Worm (Caenorhabditis elegans): ENCODE measurements around the gene C05E11.7.

C05E11.7 gene

ce11 chrX:4626891-4627290 lies 41.4 kb upstream of the C05E11.7 start:
- TF ChIP-seq B0336.3 (GFP tag; IDR thresholded peaks at IDR 0.05): no peak
- TF ChIP-seq F10E7.11 (tag; optimal IDR thresholded peaks at IDR 0.05): no peak
- TF ChIP-seq lsl-1 (GFP tag; optimal IDR thresholded peaks at IDR 0.05): no peak
- no peak for TF ChIP-seq pha-4 (tag; optimal IDR thresholded peaks at IDR 0.05)
- TF ChIP-seq F55B11.4 (tag; optimal IDR thresholded peaks at IDR 0.05; ENCODE audit: borderline replicate concordance, insufficient read depth): no peak
- TF ChIP-seq mes-4 (tag; optimal IDR thresholded peaks at IDR 0.05): no peak
- no peak for TF ChIP-seq unc-130 (GFP tag; optimal IDR thresholded peaks at IDR 0.05)
- no peak for TF ChIP-seq atf-7 (tag; optimal IDR thresholded peaks at IDR 0.05)
- no peak for TF ChIP-seq F37B4.10 (GFP tag; IDR thresholded peaks at IDR 0.05)
- TF ChIP-seq lag-1 (GFP tag; IDR thresholded peaks at IDR 0.05): no peak
- no peak for TF ChIP-seq hrde-1 (tag; optimal IDR thresholded peaks at IDR 0.05; ENCODE audit: borderline replicate concordance)
- TF ChIP-seq B0019.2 (GFP tag; conservative IDR thresholded peaks at IDR 0.05): no peak
- TF ChIP-seq F39B2.1 (GFP tag; IDR thresholded peaks at IDR 0.05): no peak
- TF ChIP-seq xnd-1 (tag; optimal IDR thresholded peaks at IDR 0.05): no peak
- no peak for TF ChIP-seq nhr-179 (tag; optimal IDR thresholded peaks at IDR 0.05)
- no peak for TF ChIP-seq hlh-12 (tag; optimal IDR thresholded peaks at IDR 0.05)
- TF ChIP-seq ceh-27 (GFP tag; optimal IDR thresholded peaks at IDR 0.05): no peak
- TF ChIP-seq akir-1 (GFP tag; optimal IDR thresholded peaks at IDR 0.05): no peak
- TF ChIP-seq somi-1 (GFP tag; optimal IDR thresholded peaks at IDR 0.05): no peak
- TF ChIP-seq F22D6.2 (tag; optimal IDR thresholded peaks at IDR 0.05): no peak

- TF ChIP-seq ztf-25 (GFP tag; IDR thresholded peaks at IDR 0.05): no peak
- no peak for TF ChIP-seq dpff-1 (tag; optimal IDR thresholded peaks at IDR 0.05)
Observed at ce11 chrX:4625080-4625479, 39.6 kb upstream of the C05E11.7 start.

ce11 chrX:4623707-4624106 lies 38.2 kb upstream of the C05E11.7 start:
- TF ChIP-seq nhr-80 (tag; optimal IDR thresholded peaks at IDR 0.05) (no peak), ztf-22 (GFP tag; optimal IDR thresholded peaks at IDR 0.05) (no peak), lsy-27 (tag; optimal IDR thresholded peaks at IDR 0.05; ENCODE audit: borderline replicate concordance, insufficient read depth) (no peak), ceh-100 (GFP tag; IDR thresholded peaks at IDR 0.05) (no peak)

- TF ChIP-seq ztf-25 (GFP tag; IDR thresholded peaks at IDR 0.05): no peak
- TF ChIP-seq nfya-1 (tag; optimal IDR thresholded peaks at IDR 0.05; ENCODE audit: borderline replicate concordance, insufficient read depth): no peak
- TF ChIP-seq chd-7 (tag; optimal IDR thresholded peaks at IDR 0.05): no peak
- TF ChIP-seq C06A6.2 (GFP tag; conservative IDR thresholded peaks at IDR 0.05): no peak
- TF ChIP-seq unc-62 (GFP tag; optimal IDR thresholded peaks at IDR 0.05): no peak
- no peak for TF ChIP-seq attf-3 (GFP tag; conservative IDR thresholded peaks at IDR 0.05)
- TF ChIP-seq attf-6 (GFP tag; IDR thresholded peaks at IDR 0.05): no peak
- no peak for TF ChIP-seq ztf-18 (tag; optimal IDR thresholded peaks at IDR 0.05)
- TF ChIP-seq ceh-79 (tag; optimal IDR thresholded peaks at IDR 0.05): no peak
- no peak for TF ChIP-seq dpff-1 (tag; optimal IDR thresholded peaks at IDR 0.05)
- TF ChIP-seq rpc-1 (optimal IDR thresholded peaks at IDR 0.05): no peak
- TF ChIP-seq rpc-1 (tag; optimal IDR thresholded peaks at IDR 0.05): no peak
- TF ChIP-seq ztf-6 (GFP tag; IDR thresholded peaks at IDR 0.05): no peak
- no peak for TF ChIP-seq F57C9.4 (tag; optimal IDR thresholded peaks at IDR 0.05)
- TF ChIP-seq sdz-38 (tag; optimal IDR thresholded peaks at IDR 0.05): no peak
- TF ChIP-seq tbp1 (GFP tag; optimal IDR thresholded peaks at IDR 0.05): no peak
- no peak for TF ChIP-seq B0019.2 (GFP tag; conservative IDR thresholded peaks at IDR 0.05)
Observed at ce11 chrX:4622024-4622423, 36.5 kb upstream of the C05E11.7 start, which contains the start of gene C46C11.3. Gene C46C11.3 (plus strand): TSS chrX:4622324.

Measured in whole organism, young adult.